Worm (Caenorhabditis elegans): ENCODE results near the gene mpz-4.

The mpz-4 gene

ce11 chrIV:4827219-4827618 is at the start of gene mpz-4:
TSS of gene mpz-4 (minus strand) at chrIV:4827319.
- no peak for TF ChIP-seq aly-2 (tag; optimal IDR thresholded peaks at IDR 0.05)
- TF ChIP-seq madf-9 (GFP tag; conservative IDR thresholded peaks at IDR 0.05), result no peak
- no peak for TF ChIP-seq lsy-2 (tag; optimal IDR thresholded peaks at IDR 0.05)
- TF ChIP-seq hif-1 (tag; optimal IDR thresholded peaks at IDR 0.05), result no peak
- TF ChIP-seq ZK546.5 (tag; optimal IDR thresholded peaks at IDR 0.05), result no peak
- TF ChIP-seq daf-16 (GFP tag; optimal IDR thresholded peaks at IDR 0.05), result no peak
- no peak for TF ChIP-seq daf-16 (tag; optimal IDR thresholded peaks at IDR 0.05)

ce11 chrIV:4874603-4875002 is 47.5 kb upstream of the mpz-4 start, which contains the start of gene str-174:
TSS of gene str-174 (minus strand) at chrIV:4874703.
- no peak for TF ChIP-seq egl-43 (GFP tag; IDR thresholded peaks at IDR 0.05)

- TF ChIP-seq aha-1 (tag) (peak; percentile 44), F10B5.3 (tag; optimal IDR thresholded peaks at IDR 0.05) (no peak)
Observed at ce11 chrIV:4870546-4870945, 43.4 kb upstream of the mpz-4 start, which contains the start of gene str-175. TSS of gene str-175 (minus strand) at chrIV:4870646.

ce11 chrIV:4867610-4868009 is 40.5 kb upstream of the mpz-4 start, which contains the start of gene str-172:
TSS of gene str-172 (minus strand) at chrIV:4867710.
- no peak for TF ChIP-seq tag-97 (GFP tag; IDR thresholded peaks at IDR 0.05)

DNA sequence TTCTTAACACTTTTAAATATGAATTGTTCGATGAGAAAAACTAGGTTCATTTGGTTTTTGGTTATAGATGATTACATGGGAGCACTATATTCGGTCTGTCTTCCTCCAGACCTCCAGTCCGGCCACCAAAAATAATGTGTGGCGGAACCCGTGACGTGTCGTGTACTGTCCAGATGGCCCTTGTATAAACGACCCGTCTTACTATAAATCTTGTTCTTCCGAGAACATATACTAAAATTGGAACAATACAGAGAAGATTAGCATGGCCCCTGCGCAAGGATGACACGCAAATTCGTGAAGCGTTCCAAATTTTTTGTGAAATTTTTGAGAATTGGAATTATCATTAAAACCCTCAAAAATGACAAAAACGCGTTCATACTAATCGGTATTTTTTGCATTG is 39.5 kb upstream of the mpz-4 start:
- no peak for TF ChIP-seq aha-1 (tag)
- no peak for TF ChIP-seq hif-1 (tag; optimal IDR thresholded peaks at IDR 0.05)
- TF ChIP-seq gei-8 (GFP tag; optimal IDR thresholded peaks at IDR 0.05), result no peak
- no peak for TF ChIP-seq F49E8.2 (tag; optimal IDR thresholded peaks at IDR 0.05; ENCODE audit: borderline replicate concordance)
- TF ChIP-seq vab-7 (GFP tag; IDR thresholded peaks at IDR 0.05), result no peak
- TF ChIP-seq F44E2.7 (GFP tag; IDR thresholded peaks at IDR 0.05), result no peak
- TF ChIP-seq dmd-8 (GFP tag; IDR thresholded peaks at IDR 0.05), result no peak
- no peak for TF ChIP-seq T26A8.4 (GFP tag; IDR thresholded peaks at IDR 0.05)
- no peak for TF ChIP-seq lin-15B (tag; optimal IDR thresholded peaks at IDR 0.05)
- TF ChIP-seq lin-1 (GFP tag; IDR thresholded peaks at IDR 0.05), result no peak
- no peak for TF ChIP-seq Y48G9A.11 (GFP tag; IDR thresholded peaks at IDR 0.05)
- no peak for TF ChIP-seq hlh-30 (tag; optimal IDR thresholded peaks at IDR 0.05; ENCODE audit: insufficient read depth)
- TF ChIP-seq mdl-1 (tag; optimal IDR thresholded peaks at IDR 0.05), result no peak
- no peak for TF ChIP-seq nhr-76 (tag; optimal IDR thresholded peaks at IDR 0.05)
- TF ChIP-seq attf-4 (tag; optimal IDR thresholded peaks at IDR 0.05), result no peak
- TF ChIP-seq sdz-12 (GFP tag; optimal IDR thresholded peaks at IDR 0.05), result no peak

ce11 chrIV:4864524-4864923 is 37.4 kb upstream of the mpz-4 start:
- TF ChIP-seq mxl-2 (GFP tag; conservative IDR thresholded peaks at IDR 0.05) (no peak), snpc-1.2 (GFP tag; IDR thresholded peaks at IDR 0.05) (peak; percentile 94)

DNA sequence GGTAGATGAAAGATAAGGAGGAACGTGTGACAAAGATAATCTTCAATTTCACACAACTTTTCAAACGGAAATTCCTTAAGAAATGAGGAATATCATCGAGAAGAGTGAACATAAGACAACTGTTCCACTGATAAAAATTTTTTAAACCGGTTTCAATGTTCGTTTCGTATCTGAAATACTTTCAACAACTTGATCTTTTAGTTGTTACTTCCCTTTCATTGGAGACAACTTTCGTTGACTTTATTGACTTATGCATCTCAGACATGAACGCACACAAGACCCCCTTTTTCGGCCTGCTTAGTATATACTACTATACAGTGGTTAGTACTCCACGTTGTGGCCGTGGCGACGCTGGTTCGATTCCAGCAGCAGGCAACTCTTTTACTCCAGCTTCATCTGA is 34.3 kb upstream of the mpz-4 start, which contains the start of the genes Y17G9A.4 and str-173:
Y17G9A.4 (minus strand) TSS at position 101 of the 400 bp plus-strand sequence.
str-173 (plus strand) TSS at position 325 of the 400 bp plus-strand sequence.
- no peak for TF ChIP-seq zip-2 (tag; optimal IDR thresholded peaks at IDR 0.05)
- no peak for TF ChIP-seq dpl-1 (GFP tag; optimal IDR thresholded peaks at IDR 0.05)
- TF ChIP-seq lin-1 (GFP tag; IDR thresholded peaks at IDR 0.05), result no peak
- TF ChIP-seq F44E2.7 (GFP tag; IDR thresholded peaks at IDR 0.05), result no peak
- no peak for TF ChIP-seq ZK546.5 (tag; optimal IDR thresholded peaks at IDR 0.05)
- TF ChIP-seq attf-4 (tag; optimal IDR thresholded peaks at IDR 0.05), result no peak
- TF ChIP-seq vab-7 (GFP tag; IDR thresholded peaks at IDR 0.05), result no peak
- TF ChIP-seq snpc-1.2 (GFP tag; IDR thresholded peaks at IDR 0.05), result no peak
- TF ChIP-seq mxl-3 (GFP tag; optimal IDR thresholded peaks at IDR 0.05), result no peak
- TF ChIP-seq unc-130 (GFP tag; optimal IDR thresholded peaks at IDR 0.05), result no peak
- TF ChIP-seq ceh-44 (GFP tag; IDR thresholded peaks at IDR 0.05), result no peak
- no peak for TF ChIP-seq aly-2 (tag; optimal IDR thresholded peaks at IDR 0.05)
- no peak for TF ChIP-seq dmd-6 (GFP tag; IDR thresholded peaks at IDR 0.05)
- TF ChIP-seq Y48G9A.11 (GFP tag; IDR thresholded peaks at IDR 0.05), result no peak
- no peak for TF ChIP-seq F37D6.2 (tag; optimal IDR thresholded peaks at IDR 0.05)
- no peak for TF ChIP-seq cey-2 (tag; optimal IDR thresholded peaks at IDR 0.05; ENCODE audit: borderline replicate concordance, insufficient read depth)
- no peak for TF ChIP-seq mdl-1 (tag; optimal IDR thresholded peaks at IDR 0.05)
- TF ChIP-seq lin-29 (GFP tag; IDR thresholded peaks at IDR 0.05), result no peak
